Fruit fly (Drosophila melanogaster): ENCODE measurements around the gene CG5245.

- no peak for TF ChIP-seq CG8478 (optimal IDR thresholded peaks at IDR 0.05)
- no peak for TF ChIP-seq CTCF (optimal IDR thresholded peaks at IDR 0.05)
Observed at dm6 chr3R:12405134-12405533, 24.2 kb upstream of the CG5245 start.
